Fruit fly (Drosophila melanogaster): ENCODE measurements around the gene CG1142.

The CG1142 gene

DNA sequence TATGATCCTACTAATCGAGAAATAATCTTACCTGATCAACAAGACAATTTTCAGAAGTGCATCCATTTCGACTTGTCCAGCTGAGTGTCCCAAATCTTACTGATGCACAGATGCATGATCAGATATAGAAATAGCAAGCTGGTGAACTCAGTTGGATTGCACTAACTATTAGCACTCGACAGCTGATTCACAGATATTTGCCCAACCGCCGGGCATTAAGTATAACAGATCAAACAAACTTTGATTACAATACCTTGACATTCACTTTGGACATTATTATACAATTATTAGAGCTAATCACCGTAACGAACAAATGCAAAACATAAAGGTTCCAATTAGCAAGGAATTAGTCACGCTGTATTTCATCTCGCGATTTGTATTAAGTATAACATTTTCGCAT is 19.6 kb upstream of the CG1142 start, which contains the start of gene CG42656:
Gene CG42656, minus strand, starts transcription at position 101 of the 400 bp plus-strand sequence.
- TF ChIP-seq CG8478 (optimal IDR thresholded peaks at IDR 0.05) (no peak), CTCF (optimal IDR thresholded peaks at IDR 0.05) (no peak)

DNA sequence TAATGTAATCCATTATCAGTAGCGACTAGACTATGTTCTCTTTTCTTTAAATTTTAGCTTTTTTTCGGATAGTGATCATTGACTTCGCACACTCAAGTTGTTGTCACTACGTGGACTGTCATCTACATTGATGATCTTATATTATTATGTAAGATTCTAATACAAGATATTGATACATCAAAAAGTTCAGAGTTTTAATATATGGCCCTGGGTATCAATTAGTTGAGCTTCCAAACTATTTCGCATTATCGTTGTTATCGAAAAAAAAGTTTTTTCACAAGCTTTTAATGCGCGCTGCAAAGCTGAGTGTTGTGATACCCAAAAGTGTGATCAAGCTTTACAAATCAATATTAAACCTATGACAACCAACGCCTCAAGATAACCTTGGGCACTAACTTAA is 18.5 kb upstream of the CG1142 start:
- TF ChIP-seq CTCF (optimal IDR thresholded peaks at IDR 0.05) (no peak), CG8478 (optimal IDR thresholded peaks at IDR 0.05) (no peak)

- no peak for TF ChIP-seq CG8478 (optimal IDR thresholded peaks at IDR 0.05)
- no peak for TF ChIP-seq CTCF (optimal IDR thresholded peaks at IDR 0.05)
Observed at dm6 chr3R:7491453-7491853, 17.9 kb upstream of the CG1142 start.

- TF ChIP-seq CG8478 (optimal IDR thresholded peaks at IDR 0.05) (no peak), CTCF (optimal IDR thresholded peaks at IDR 0.05) (no peak)
Observed at dm6 chr3R:7490884-7491283, 17.3 kb upstream of the CG1142 start.

dm6 chr3R:7489902-7490301 is 16.3 kb upstream of the CG1142 start:
- TF ChIP-seq CG8478 (optimal IDR thresholded peaks at IDR 0.05) (no peak), CTCF (optimal IDR thresholded peaks at IDR 0.05) (no peak)

DNA sequence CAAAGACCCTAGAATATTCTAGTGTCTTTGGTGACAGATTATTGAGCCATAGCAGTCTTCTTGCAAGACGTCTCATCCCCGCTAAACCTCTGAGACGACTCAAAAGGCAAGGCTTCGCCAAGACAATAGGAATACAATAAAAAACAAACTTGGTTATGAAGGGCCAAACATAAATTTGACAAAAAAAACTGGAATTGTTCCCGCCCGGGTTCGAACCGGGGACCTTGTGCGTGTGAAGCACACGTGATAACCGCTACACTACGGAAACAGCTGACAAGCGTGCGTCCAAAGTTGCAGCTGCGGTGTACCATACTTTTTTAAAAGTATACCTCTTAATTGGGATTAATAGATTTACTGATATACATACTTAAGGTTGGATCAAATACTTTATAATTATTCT is 2.1 kb upstream of the CG1142 start:
- TF ChIP-seq CTCF (optimal IDR thresholded peaks at IDR 0.05) (no peak), CG8478 (optimal IDR thresholded peaks at IDR 0.05) (no peak)

dm6 chr3R:7474616-7475120 is 1.1 kb upstream of the CG1142 start:
- TF ChIP-seq CTCF (optimal IDR thresholded peaks at IDR 0.05), result no peak
- TF ChIP-seq CG8478 (optimal IDR thresholded peaks at IDR 0.05), result no peak

- TF ChIP-seq CTCF (optimal IDR thresholded peaks at IDR 0.05) (no peak), CG8478 (optimal IDR thresholded peaks at IDR 0.05) (no peak)
Observed at dm6 chr3R:7471894-7472293, 1.7 kb downstream of the CG1142 start.

dm6 chr3R:7441359-7441758 is 32.2 kb downstream of the CG1142 start:
- TF ChIP-seq CTCF (optimal IDR thresholded peaks at IDR 0.05), result no peak
- TF ChIP-seq CG8478 (optimal IDR thresholded peaks at IDR 0.05), result no peak

DNA sequence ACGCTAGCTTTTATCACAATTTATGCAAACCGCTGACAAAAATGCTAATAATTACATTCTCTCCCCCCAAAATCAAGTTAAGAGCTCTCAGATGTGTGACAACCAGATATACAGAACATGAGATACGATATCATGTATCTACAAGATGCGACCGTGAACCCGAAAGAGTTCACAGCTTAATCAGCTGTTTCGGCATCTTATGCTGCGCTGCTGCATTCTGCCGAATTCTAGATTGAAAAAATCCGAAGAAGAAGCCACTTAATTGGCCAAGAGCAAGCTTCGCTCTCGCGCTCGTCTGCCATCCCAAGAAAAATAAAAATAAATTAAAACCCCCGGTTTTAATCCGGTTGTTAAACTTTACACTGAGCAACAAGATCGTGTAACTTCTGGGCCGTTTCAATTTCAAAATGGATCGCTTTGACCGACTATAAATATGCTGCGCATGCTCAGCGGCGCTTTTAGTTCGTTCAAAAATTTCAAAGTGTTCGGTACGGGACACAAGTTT is 34.2 kb downstream of the CG1142 start, which contains the start of gene CG14598:
Gene CG14598, plus strand, starts transcription at position 455 of the 505 bp plus-strand sequence.
- TF ChIP-seq CTCF (optimal IDR thresholded peaks at IDR 0.05) (no peak), CG8478 (optimal IDR thresholded peaks at IDR 0.05) (no peak)

- TF ChIP-seq CTCF (optimal IDR thresholded peaks at IDR 0.05) (no peak), CG8478 (optimal IDR thresholded peaks at IDR 0.05) (no peak)
Observed at dm6 chr3R:7438869-7439268, 34.7 kb downstream of the CG1142 start.

Data from S2 (cell line).